Fruit fly (Drosophila melanogaster) whole organism, prepupa: Measurements from ENCODE around the gene CG15019.
A peak's percentile ranks its signal among the peaks of the same experiment; 100 is the strongest.

ENCODE experiments used
- CG10631 ChIP-seq: fragments of 200-800 bp; sonication (Bioruptor generic); optimal IDR thresholded peaks from 2 replicates; lab custom pipeline; 2016; ENCODE audit warnings: missing biosample characterization, missing genetic modification characterization
- CG10669 ChIP-seq: fragments of 200-800 bp; sonication (Bioruptor generic); optimal IDR thresholded peaks from 3 replicates; lab custom pipeline; 2018; ENCODE audit warnings: missing biosample characterization, mild to moderate bottlenecking, missing genetic modification characterization, moderate library complexity
- CG11294 ChIP-seq: fragments of 200-800 bp; sonication (Bioruptor generic); IDR thresholded peaks from 2 replicates; pipeline ENCODE4 v1.3.6; 2022; ENCODE audit warnings: missing biosample characterization, missing genetic modification characterization
- CG11762 ChIP-seq: fragments of 200-800 bp; sonication (Bioruptor generic); optimal IDR thresholded peaks from 3 replicates; lab custom pipeline; 2016; ENCODE audit warnings: missing biosample characterization, missing genetic modification characterization; ENCODE audit not compliant: insufficient read depth
- CG11902 ChIP-seq: fragments of 200-800 bp; sonication (Bioruptor generic); optimal IDR thresholded peaks from 3 replicates; lab custom pipeline; 2016; ENCODE audit warnings: missing biosample characterization, missing genetic modification characterization
- CG3032 ChIP-seq: fragments of 200-800 bp; optimal IDR thresholded peaks from 2 replicates; lab custom pipeline; 2019; ENCODE audit warnings: missing biosample characterization, mild to moderate bottlenecking, missing genetic modification characterization, moderate library complexity
- CG31627 ChIP-seq: fragments of 200-800 bp; sonication (Bioruptor generic); optimal IDR thresholded peaks from 3 replicates; lab custom pipeline; 2016; ENCODE audit warnings: missing biosample characterization, missing genetic modification characterization
- CG32006 ChIP-seq: fragments of 200-800 bp; sonication (Bioruptor generic); optimal IDR thresholded peaks from 3 replicates; lab custom pipeline; 2017; ENCODE audit warnings: missing biosample characterization, mild to moderate bottlenecking, missing genetic modification characterization
- CG34406 ChIP-seq: fragments of 200-800 bp; sonication (Bioruptor generic); optimal IDR thresholded peaks from 3 replicates; lab custom pipeline; 2016; ENCODE audit warnings: missing biosample characterization, missing genetic modification characterization
- CG3919 ChIP-seq: fragments of 200-800 bp; sonication (Bioruptor generic); optimal IDR thresholded peaks from 3 replicates; lab custom pipeline; 2016; ENCODE audit warnings: missing biosample characterization, missing genetic modification characterization
- CG4318 ChIP-seq: fragments of 200-800 bp; sonication (Bioruptor generic); optimal IDR thresholded peaks from 3 replicates; lab custom pipeline; 2017; ENCODE audit warnings: missing biosample characterization, mild to moderate bottlenecking, missing genetic modification characterization
- CG6163 ChIP-seq: fragments of 200-800 bp; sonication (Bioruptor generic); IDR thresholded peaks from 3 replicates; pipeline ENCODE4 v1.3.6; 2022; ENCODE audit warnings: missing biosample characterization, missing genetic modification characterization
- CG6276 ChIP-seq: fragments of 200-800 bp; sonication (Bioruptor generic); optimal IDR thresholded peaks from 2 replicates; lab custom pipeline; 2017; ENCODE audit warnings: missing biosample characterization, mild to moderate bottlenecking, missing genetic modification characterization
- CG6792 ChIP-seq: fragments of 200-800 bp; sonication (Bioruptor generic); optimal IDR thresholded peaks from 3 replicates; lab custom pipeline; 2016; ENCODE audit warnings: missing biosample characterization, missing genetic modification characterization
- CG6808 ChIP-seq: fragments of 200-800 bp; sonication (Bioruptor generic); optimal IDR thresholded peaks from 3 replicates; lab custom pipeline; 2017; ENCODE audit warnings: missing biosample characterization, missing genetic modification characterization, mild to moderate bottlenecking, moderate library complexity, missing genetic modification reagents
- CG6854 ChIP-seq: fragments of 200-800 bp; sonication (Bioruptor generic); optimal IDR thresholded peaks from 2 replicates; lab custom pipeline; 2017; ENCODE audit warnings: missing biosample characterization, mild to moderate bottlenecking, missing genetic modification characterization
- CG8119 ChIP-seq: fragments of 200-800 bp; sonication (Bioruptor generic); IDR thresholded peaks from 3 replicates; pipeline ENCODE4 v1.3.6; 2022; ENCODE audit warnings: missing biosample characterization, missing genetic modification characterization
- CG8319 ChIP-seq: fragments of 200-800 bp; sonication (Bioruptor generic); optimal IDR thresholded peaks from 3 replicates; lab custom pipeline; 2016; ENCODE audit warnings: missing biosample characterization, missing genetic modification characterization
- Eip75B ChIP-seq: fragments of 200-800 bp; sonication (Bioruptor generic); optimal IDR thresholded peaks from 3 replicates; lab custom pipeline; 2016; ENCODE audit warnings: missing biosample characterization, missing genetic modification characterization
- Eip78C ChIP-seq: fragments of 200-800 bp; sonication (Bioruptor generic); peaks from one replicate; lab custom pipeline; 2016; ENCODE audit warnings: missing biosample characterization, missing genetic modification characterization
- Eip93F ChIP-seq: fragments of 200-800 bp; sonication (Bioruptor generic); optimal IDR thresholded peaks from 2 replicates; lab custom pipeline; 2016; ENCODE audit warnings: missing biosample characterization, mild to moderate bottlenecking, missing genetic modification characterization
- Ets21C ChIP-seq: fragments of 200-800 bp; sonication (Bioruptor generic); optimal IDR thresholded peaks from 3 replicates; lab custom pipeline; 2016; ENCODE audit warnings: missing biosample characterization, missing genetic modification characterization
- Ets96B ChIP-seq: fragments of 200-800 bp; optimal IDR thresholded peaks from 2 replicates; lab custom pipeline; 2019; ENCODE audit warnings: missing biosample characterization, mild to moderate bottlenecking, missing genetic modification characterization, moderate library complexity
- Gug ChIP-seq: fragments of 200-800 bp; sonication (Bioruptor generic); IDR thresholded peaks from 2 replicates; pipeline ENCODE4 v1.3.6; 2022; ENCODE audit warnings: missing biosample characterization, missing genetic modification characterization
- Hr38 ChIP-seq: sonication (Bioruptor generic); optimal IDR thresholded peaks from 2 replicates; lab custom pipeline; 2016; ENCODE audit warnings: missing biosample characterization, missing genetic modification characterization
- Hr39 ChIP-seq: fragments of 200-800 bp; sonication (Bioruptor generic); optimal IDR thresholded peaks from 2 replicates; lab custom pipeline; 2016; ENCODE audit warnings: missing biosample characterization, missing genetic modification characterization
- Hr4 ChIP-seq: fragments of 200-800 bp; sonication (Bioruptor generic); optimal IDR thresholded peaks from 3 replicates; lab custom pipeline; 2016; ENCODE audit warnings: missing biosample characterization, missing genetic modification characterization
- Lpt ChIP-seq: fragments of 200-800 bp; sonication (Bioruptor generic); optimal IDR thresholded peaks from 3 replicates; lab custom pipeline; 2016; ENCODE audit warnings: missing biosample characterization, missing genetic modification characterization
- Met ChIP-seq: fragments of 200-800 bp; sonication (Bioruptor generic); optimal IDR thresholded peaks from 3 replicates; lab custom pipeline; 2016; ENCODE audit warnings: missing biosample characterization, missing genetic modification characterization
- OdsH ChIP-seq: fragments of 200-800 bp; sonication (Bioruptor generic); optimal IDR thresholded peaks from 3 replicates; lab custom pipeline; 2016; ENCODE audit warnings: missing biosample characterization, missing genetic modification characterization
- Smox ChIP-seq: fragments of 200-800 bp; sonication (Bioruptor generic); optimal IDR thresholded peaks from 3 replicates; lab custom pipeline; 2016; ENCODE audit warnings: missing biosample characterization, missing genetic modification characterization
- Sox102F ChIP-seq: fragments of 200-800 bp; sonication (Bioruptor generic); optimal IDR thresholded peaks from 2 replicates; lab custom pipeline; 2016; ENCODE audit warnings: missing biosample characterization, mild to moderate bottlenecking, missing genetic modification characterization
- Sox14 ChIP-seq: fragments of 200-800 bp; sonication (Bioruptor generic); optimal IDR thresholded peaks from 3 replicates; lab custom pipeline; 2016; ENCODE audit warnings: missing biosample characterization, missing genetic modification characterization
- Sox15 ChIP-seq: fragments of 200-800 bp; sonication (Bioruptor generic); optimal IDR thresholded peaks from 3 replicates; lab custom pipeline; 2016; ENCODE audit warnings: missing biosample characterization, missing genetic modification characterization
- acj6 ChIP-seq: fragments of 200-800 bp; sonication (Bioruptor generic); optimal IDR thresholded peaks from 3 replicates; lab custom pipeline; 2016; ENCODE audit warnings: missing biosample characterization, missing genetic modification characterization
- dac ChIP-seq: fragments of 200-800 bp; sonication (Bioruptor generic); optimal IDR thresholded peaks from 2 replicates; lab custom pipeline; 2017; ENCODE audit warnings: missing biosample characterization, mild to moderate bottlenecking, missing genetic modification characterization
- dsx ChIP-seq: fragments of 200-800 bp; optimal IDR thresholded peaks from 3 replicates; lab custom pipeline; 2019; ENCODE audit warnings: missing biosample characterization, mild to moderate bottlenecking, missing genetic modification characterization, moderate library complexity; ENCODE audit not compliant: poor library complexity, severe bottlenecking
- eg ChIP-seq: fragments of 200-800 bp; sonication (Bioruptor generic); IDR thresholded peaks from 3 replicates; pipeline ENCODE4 v1.3.6; 2022; ENCODE audit warnings: missing biosample characterization, missing genetic modification characterization
- fd85E ChIP-seq: fragments of 200-800 bp; sonication (Bioruptor generic); optimal IDR thresholded peaks from 3 replicates; lab custom pipeline; 2016; ENCODE audit warnings: missing biosample characterization, missing genetic modification characterization
- fkh ChIP-seq: fragments of 200-800 bp; sonication (Bioruptor generic); optimal IDR thresholded peaks from 3 replicates; lab custom pipeline; 2017; ENCODE audit warnings: missing biosample characterization, mild to moderate bottlenecking, missing genetic modification characterization, moderate library complexity
- lz ChIP-seq: fragments of 200-800 bp; sonication (Bioruptor generic); optimal IDR thresholded peaks from 3 replicates; lab custom pipeline; 2016; ENCODE audit warnings: missing biosample characterization, missing genetic modification characterization
- net ChIP-seq: fragments of 200-800 bp; sonication (Bioruptor generic); optimal IDR thresholded peaks from 3 replicates; lab custom pipeline; 2016; ENCODE audit warnings: missing biosample characterization, missing genetic modification characterization
- pdm3 ChIP-seq: fragments of 200-800 bp; sonication (Bioruptor generic); optimal IDR thresholded peaks from 3 replicates; lab custom pipeline; 2016; ENCODE audit warnings: missing biosample characterization, missing genetic modification characterization
- salr ChIP-seq, 2 experiments: fragments of 200-800 bp; sonication (Bioruptor generic); optimal IDR thresholded peaks; 3 replicates each; lab custom pipeline; 2016 to 2018; ENCODE audit warnings: missing biosample characterization in 2 of 2, missing genetic modification characterization in 2 of 2, mild to moderate bottlenecking in 1 of 2
- spab ChIP-seq: fragments of 200-800 bp; sonication (Bioruptor generic); optimal IDR thresholded peaks from 2 replicates; lab custom pipeline; 2017; ENCODE audit warnings: missing biosample characterization, mild to moderate bottlenecking, missing genetic modification characterization, missing genetic modification reagents
- ss ChIP-seq, 2 experiments: fragments of 200-800 bp; sonication (Bioruptor generic); optimal IDR thresholded peaks; 2 replicates in 1 of 2; 3 replicates in 1 of 2; lab custom pipeline; 2017 to 2018; ENCODE audit warnings: mild to moderate bottlenecking in 2 of 2, missing biosample characterization in 2 of 2, missing genetic modification characterization in 2 of 2, moderate library complexity in 1 of 2
- svp ChIP-seq: fragments of 200-800 bp; sonication (Bioruptor generic); peaks from one replicate; lab custom pipeline; 2016; ENCODE audit warnings: missing biosample characterization, missing genetic modification characterization
- topi ChIP-seq: fragments of 200-800 bp; sonication (Bioruptor generic); optimal IDR thresholded peaks from 3 replicates; lab custom pipeline; 2016; ENCODE audit warnings: missing biosample characterization, missing genetic modification characterization
- vri ChIP-seq: fragments of 200-800 bp; sonication (Bioruptor generic); optimal IDR thresholded peaks from 3 replicates; lab custom pipeline; 2016; ENCODE audit warnings: missing biosample characterization, mild to moderate bottlenecking, missing genetic modification characterization

The CG15019 gene

DNA sequence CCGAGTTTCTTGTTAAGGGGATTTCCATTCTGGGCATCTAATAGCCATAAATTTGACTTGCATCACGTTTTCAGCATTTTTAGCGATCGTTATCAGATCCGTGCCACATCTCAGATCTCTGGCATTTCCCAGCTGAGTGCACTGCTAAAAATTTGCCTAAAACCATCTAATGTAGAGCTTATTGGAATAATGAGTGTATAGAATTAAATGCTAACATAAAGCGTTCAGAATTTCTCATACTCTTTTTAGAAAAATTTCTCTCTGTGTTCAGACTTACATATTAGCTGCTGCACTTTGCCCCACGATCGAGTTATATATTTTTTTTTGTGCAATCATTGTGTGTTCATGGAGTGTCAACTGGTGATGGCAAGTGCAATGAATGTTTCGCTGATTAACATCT is 1.9 kb upstream of the CG15019 start (continued):
- TF ChIP-seq CG10669 (peak; percentile 25), CG6276 (peak; percentile 42), CG10631 (peak; percentile 60), vri (GFP tag; lab: Kevin White, UChicago) (no peak), dsx (GFP tag; lab: Kevin White, UChicago) (peak; percentile 0), CG11902 (no peak), CG8119 (GFP tag; lab: Robert Waterston, UW) (peak; percentile 68)

DNA sequence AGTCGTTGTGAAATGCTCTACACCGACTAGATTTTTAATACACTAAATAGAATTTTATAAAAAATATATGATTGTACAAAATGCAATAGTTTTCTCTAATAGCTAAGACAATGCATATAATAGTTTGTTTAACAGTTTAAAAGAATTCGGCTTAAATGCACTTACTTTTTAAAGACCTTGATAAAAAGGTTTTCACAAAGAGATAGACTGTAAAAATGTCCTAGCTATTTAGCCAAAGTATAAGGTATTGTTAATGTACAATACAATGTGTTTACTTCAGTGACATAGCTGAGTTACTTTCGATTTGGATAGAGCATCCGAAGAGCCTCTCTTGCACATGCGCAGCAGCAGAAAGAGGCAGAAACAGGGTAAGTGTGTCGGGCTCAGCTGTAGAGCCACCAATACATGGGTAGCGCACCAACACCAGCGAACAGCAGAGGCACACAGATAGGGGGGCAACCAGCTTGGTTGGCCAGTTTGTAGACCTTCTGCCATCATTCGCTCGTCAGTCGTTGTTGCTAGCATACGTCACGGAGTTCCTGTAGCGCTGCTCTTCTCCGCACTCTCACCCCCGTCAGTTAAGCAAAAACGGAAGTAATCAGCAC is 896 bp upstream of the CG15019 start, which contains the start of gene TP53INP:
Gene TP53INP, plus strand, starts transcription at position 291 of the 605 bp plus-strand sequence.
- peak; percentile 72 for TF ChIP-seq CG8319 (GFP tag; lab: Kevin White, UChicago)
- TF ChIP-seq CG6808 (GFP tag; lab: Kevin White, UChicago): peak; percentile 90
- peak; percentile 72 for TF ChIP-seq dac
- TF ChIP-seq salr (GFP tag; optimal IDR thresholded peaks at IDR 0.05; lab: Kevin White, UChicago): peak; percentile 80 to 93
- peak; percentile 89 for TF ChIP-seq Ets96B (tag; lab: Kevin White, UChicago)
- TF ChIP-seq OdsH (GFP tag; lab: Kevin White, UChicago): peak; percentile 91
- TF ChIP-seq CG31627 (GFP tag; lab: Kevin White, UChicago): peak; percentile 75
- TF ChIP-seq pdm3: peak; percentile 88
- TF ChIP-seq svp (GFP tag; lab: Kevin White, UChicago): peak; percentile 91
- TF ChIP-seq spab: peak; percentile 91
- peak; percentile 65 for TF ChIP-seq CG6854 (GFP tag; lab: Kevin White, UChicago)
- no peak for TF ChIP-seq Hr38 (GFP tag; lab: Kevin White, UChicago)
- TF ChIP-seq CG34406: peak; percentile 91
- TF ChIP-seq net (GFP tag; lab: Kevin White, UChicago): peak; percentile 91
- TF ChIP-seq dsx (GFP tag; lab: Kevin White, UChicago): peak; percentile 92
- peak; percentile 84 for TF ChIP-seq Met (GFP tag; lab: Kevin White, UChicago)
- TF ChIP-seq Lpt (GFP tag; lab: Kevin White, UChicago): peak; percentile 86
- TF ChIP-seq Gug (GFP tag; lab: Robert Waterston, UW): peak; percentile 52
- peak; percentile 93 for TF ChIP-seq acj6
- peak; percentile 57 for TF ChIP-seq Eip93F
- peak; percentile 61 for TF ChIP-seq CG11294 (GFP tag; lab: Robert Waterston, UW)
- peak; percentile 91 for TF ChIP-seq CG6792 (GFP tag; lab: Kevin White, UChicago)
- TF ChIP-seq CG10631: peak; percentile 87
- peak; percentile 90 for TF ChIP-seq CG3919 (GFP tag; lab: Kevin White, UChicago)
- TF ChIP-seq lz: peak; percentile 89
- TF ChIP-seq CG8119 (GFP tag; lab: Robert Waterston, UW): peak; percentile 91
- peak; percentile 82 for TF ChIP-seq Smox (GFP tag; lab: Kevin White, UChicago)
- peak; percentile 70; the same call in 2 of the 3 replicates for TF ChIP-seq CG6163
- peak; percentile 90 for TF ChIP-seq Sox15 (GFP tag; lab: Kevin White, UChicago)
- peak; percentile 73 for TF ChIP-seq Ets21C (GFP tag; lab: Kevin White, UChicago)
- TF ChIP-seq Sox14 (GFP tag; lab: Kevin White, UChicago): peak; percentile 88
- peak; percentile 90 for TF ChIP-seq topi (GFP tag; lab: Kevin White, UChicago)
- peak; percentile 89 for TF ChIP-seq CG11762
- peak; percentile 97 for TF ChIP-seq Eip78C (GFP tag; lab: Kevin White, UChicago)
- TF ChIP-seq Hr4 (GFP tag; lab: Kevin White, UChicago): peak; percentile 89
- peak; percentile 96 for TF ChIP-seq CG32006 (GFP tag; lab: Kevin White, UChicago)
- TF ChIP-seq ss (GFP tag; optimal IDR thresholded peaks at IDR 0.05; lab: Kevin White, UChicago): peak; percentile 66 to 94
- TF ChIP-seq CG3032 (tag; lab: Kevin White, UChicago): peak; percentile 89
- peak; percentile 89 for TF ChIP-seq CG4318 (GFP tag; lab: Kevin White, UChicago)
- peak; percentile 58 for TF ChIP-seq eg (GFP tag; lab: Robert Waterston, UW)
- TF ChIP-seq Eip75B (GFP tag; lab: Kevin White, UChicago): peak; percentile 93
- peak; percentile 82 for TF ChIP-seq CG11902
- peak; percentile 72 for TF ChIP-seq fkh
- peak; percentile 78 for TF ChIP-seq Sox102F (GFP tag; lab: Kevin White, UChicago)
- peak; percentile 76 for TF ChIP-seq Hr39 (GFP tag; lab: Kevin White, UChicago)
- TF ChIP-seq fd85E: peak; percentile 63
